Fruit fly (Drosophila melanogaster) Kc167 (cell line): ENCODE measurements around the gene AOX1.

Experiments
- Myc ChIP-seq: fragments of >200 bp; optimal IDR thresholded peaks from 2 replicates; lab custom pipeline; 2017; ENCODE audit warnings: missing external identifiers
- Sin3A ChIP-seq: fragments of >200 bp; optimal IDR thresholded peaks from 2 replicates; lab custom pipeline; 2018; ENCODE audit warnings: missing external identifiers
- h ChIP-seq: fragments of >200 bp; optimal IDR thresholded peaks from 3 replicates; lab custom pipeline; 2018; ENCODE audit warnings: missing external identifiers
- insv ChIP-seq: fragments of >200 bp; optimal IDR thresholded peaks from 3 replicates; lab custom pipeline; 2018; ENCODE audit warnings: missing external identifiers
- psq ChIP-seq: fragments of >200 bp; optimal IDR thresholded peaks from 2 replicates; lab custom pipeline; 2017; ENCODE audit warnings: missing external identifiers
- ttk ChIP-seq: sonication (Bioruptor generic); optimal IDR thresholded peaks from 2 replicates; lab custom pipeline; 2017; ENCODE audit warnings: missing external identifiers

AOX1 gene

DNA sequence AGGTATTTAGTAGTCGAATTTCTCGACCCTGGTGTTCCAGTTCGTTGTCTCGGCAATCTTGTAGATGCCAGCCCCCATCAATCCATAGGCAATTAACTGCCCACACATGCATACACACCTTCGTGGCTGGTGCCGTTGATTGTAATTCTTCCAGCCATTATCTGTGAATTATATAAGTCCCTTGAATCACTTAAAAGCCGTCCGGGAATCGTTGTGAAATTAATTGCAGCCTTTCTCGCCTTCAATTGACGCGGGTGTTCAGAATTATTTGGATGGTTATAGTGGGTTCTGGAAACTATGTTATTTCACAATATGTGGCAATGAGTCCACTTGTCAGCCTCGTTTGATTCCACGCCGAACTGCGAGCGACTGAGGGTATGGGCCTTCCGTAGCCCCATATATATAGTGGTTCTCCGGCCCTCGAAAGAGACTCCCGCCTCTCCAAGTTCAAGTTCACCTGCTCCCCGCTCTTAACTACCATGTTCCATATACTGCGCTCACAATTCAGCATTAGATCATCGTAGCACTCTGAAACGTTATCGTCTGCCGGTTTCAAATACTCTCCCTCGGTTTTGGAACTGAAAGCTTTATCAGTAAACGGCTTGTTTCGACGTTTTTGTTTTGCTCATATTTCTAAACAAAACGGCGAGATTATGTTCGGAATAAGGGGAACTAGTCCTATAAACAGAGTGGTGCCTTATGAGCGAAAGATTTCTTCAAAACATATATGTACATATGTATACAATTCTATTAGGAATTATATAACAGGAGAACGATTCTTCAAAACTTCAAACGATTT lies at the start of gene AOX1:
TSS of gene AOX1 (minus strand) at position 375 of the 799 bp plus-strand sequence.
- TF ChIP-seq Myc (lab: Kevin White, UChicago) (no peak), psq (lab: Kevin White, UChicago) (no peak), h (no peak), Sin3A (lab: Kevin White, UChicago) (no peak)

DNA sequence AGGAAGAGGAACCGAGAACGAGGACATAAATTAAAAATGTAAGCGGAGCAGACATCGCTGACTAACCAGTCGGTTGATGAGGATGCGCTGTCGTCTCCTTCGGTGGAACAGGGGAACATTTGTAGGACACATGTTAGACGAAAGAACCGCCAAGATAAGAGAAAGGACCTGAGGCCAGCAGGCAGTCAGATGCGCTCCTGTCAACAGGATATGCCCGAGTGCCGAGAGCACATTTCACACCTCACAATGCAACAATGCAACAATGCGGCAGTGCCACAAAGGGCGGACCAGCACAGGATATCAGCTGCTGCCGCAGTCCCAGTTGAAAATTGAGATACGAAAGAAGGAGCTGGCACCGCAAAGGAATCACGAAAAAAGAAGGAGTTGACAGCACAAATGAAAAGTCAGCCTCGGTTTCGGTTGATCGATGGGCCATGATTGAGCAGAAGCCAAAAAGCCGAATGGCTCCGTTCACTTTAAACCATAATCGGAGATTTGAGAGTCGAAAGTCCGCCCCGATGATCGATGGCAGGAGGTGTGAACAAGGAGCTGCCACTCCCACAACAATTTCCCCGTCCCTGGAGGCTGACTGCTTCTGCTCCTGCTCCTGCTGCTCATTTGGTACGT lies 47.5 kb upstream of the AOX1 start:
- no peak for TF ChIP-seq ttk (lab: Kevin White, UChicago)
- TF ChIP-seq psq (lab: Kevin White, UChicago) = no peak
- TF ChIP-seq h = no peak
- no peak for TF ChIP-seq Sin3A (lab: Kevin White, UChicago)
- TF ChIP-seq insv (lab: Kevin White, UChicago) = no peak
- no peak for TF ChIP-seq Myc (lab: Kevin White, UChicago)

DNA sequence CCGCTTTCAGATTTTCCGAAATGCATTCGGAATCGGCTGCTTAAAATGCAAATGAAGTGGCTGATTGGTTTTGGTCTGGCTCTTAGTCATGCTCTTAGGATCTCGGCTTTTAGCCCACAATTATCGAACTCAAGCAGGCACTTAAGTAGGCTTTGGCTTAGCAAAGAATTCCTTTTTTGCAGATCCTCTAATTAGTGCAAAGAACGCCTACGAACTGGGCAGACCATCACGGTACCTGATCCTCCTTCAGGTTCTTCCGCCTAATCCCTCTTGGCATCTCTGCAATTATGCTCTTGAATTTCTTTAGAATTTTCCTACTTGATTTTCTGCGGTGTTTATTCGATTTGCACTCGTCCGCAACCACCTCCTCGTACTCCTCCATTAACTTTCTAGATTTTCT lies 46.4 kb upstream of the AOX1 start:
- no peak for TF ChIP-seq h

DNA sequence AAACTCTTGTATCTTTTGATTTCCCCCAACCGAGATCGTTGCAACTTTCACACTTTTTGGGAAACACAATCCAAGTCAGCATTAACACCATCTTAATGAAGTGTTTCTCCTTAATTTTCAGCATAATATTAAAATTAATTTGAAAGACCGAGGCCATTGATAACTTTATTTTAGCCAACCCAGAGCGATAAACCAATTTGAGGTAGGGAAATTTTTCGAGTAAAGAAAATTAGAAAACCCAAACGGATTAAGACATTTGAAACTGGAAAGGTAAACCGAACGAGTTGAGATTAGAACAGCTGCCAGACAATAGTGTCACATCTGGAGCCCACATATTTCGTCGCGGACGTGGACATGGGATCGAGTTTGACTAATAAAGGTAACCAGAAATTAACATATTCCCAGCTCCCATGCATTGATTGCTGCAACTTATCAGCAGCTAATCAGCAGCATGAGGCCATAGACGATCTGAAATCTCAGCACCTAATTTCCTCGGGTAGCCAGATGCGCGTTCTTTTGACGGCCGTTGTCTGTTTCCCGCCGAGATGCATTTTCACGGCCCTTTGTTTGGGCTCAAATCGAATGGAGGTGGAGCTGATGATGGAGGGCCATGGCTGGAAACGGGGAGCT lies 45.5 kb upstream of the AOX1 start:
- no peak for TF ChIP-seq psq (lab: Kevin White, UChicago)
- no peak for TF ChIP-seq h
- no peak for TF ChIP-seq ttk (lab: Kevin White, UChicago)
- no peak for TF ChIP-seq Myc (lab: Kevin White, UChicago)
- TF ChIP-seq insv (lab: Kevin White, UChicago) = no peak
- no peak for TF ChIP-seq Sin3A (lab: Kevin White, UChicago)

DNA sequence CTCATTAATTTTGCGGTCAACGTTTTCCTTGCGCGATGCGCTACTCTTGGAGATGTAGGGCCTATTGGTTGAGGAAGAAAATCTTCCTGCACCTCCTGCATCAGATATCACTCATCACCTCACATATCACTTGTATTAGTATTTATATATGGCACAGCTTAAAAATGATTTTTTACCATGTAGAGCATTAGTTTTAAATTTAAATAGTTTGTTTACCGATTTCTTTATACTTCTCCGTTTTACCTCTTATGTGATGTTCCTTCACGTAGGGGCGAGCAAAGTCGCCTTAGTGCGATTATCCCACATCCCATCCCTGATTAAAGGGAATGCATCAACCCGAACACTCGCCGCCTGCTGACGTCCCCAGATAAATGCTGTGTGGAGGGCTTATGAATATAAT lies 43.6 kb upstream of the AOX1 start:
- no peak for TF ChIP-seq h
- no peak for TF ChIP-seq Myc (lab: Kevin White, UChicago)

DNA sequence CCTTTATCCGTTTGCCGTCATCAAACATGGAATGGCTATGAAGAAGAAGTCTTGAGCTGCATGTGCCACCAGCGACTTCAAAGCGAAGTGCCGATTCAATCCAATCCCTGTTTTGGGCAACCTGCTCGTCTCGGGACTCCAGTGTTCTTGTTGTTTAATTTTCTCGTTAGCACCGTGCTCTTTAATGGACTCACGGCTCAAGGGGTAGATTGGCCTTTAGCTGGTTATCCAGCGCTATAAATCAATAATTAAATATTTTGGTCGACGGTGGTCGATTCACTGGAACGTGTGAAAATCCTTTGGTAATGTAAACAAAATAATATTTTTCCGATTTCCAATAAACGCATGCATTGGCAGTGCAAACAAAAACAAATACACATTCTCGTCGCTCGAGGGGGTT lies 42.6 kb upstream of the AOX1 start:
- no peak for TF ChIP-seq insv (lab: Kevin White, UChicago)
- no peak for TF ChIP-seq psq (lab: Kevin White, UChicago)
- no peak for TF ChIP-seq h
- no peak for TF ChIP-seq ttk (lab: Kevin White, UChicago)
- no peak for TF ChIP-seq Sin3A (lab: Kevin White, UChicago)
- no peak for TF ChIP-seq Myc (lab: Kevin White, UChicago)

DNA sequence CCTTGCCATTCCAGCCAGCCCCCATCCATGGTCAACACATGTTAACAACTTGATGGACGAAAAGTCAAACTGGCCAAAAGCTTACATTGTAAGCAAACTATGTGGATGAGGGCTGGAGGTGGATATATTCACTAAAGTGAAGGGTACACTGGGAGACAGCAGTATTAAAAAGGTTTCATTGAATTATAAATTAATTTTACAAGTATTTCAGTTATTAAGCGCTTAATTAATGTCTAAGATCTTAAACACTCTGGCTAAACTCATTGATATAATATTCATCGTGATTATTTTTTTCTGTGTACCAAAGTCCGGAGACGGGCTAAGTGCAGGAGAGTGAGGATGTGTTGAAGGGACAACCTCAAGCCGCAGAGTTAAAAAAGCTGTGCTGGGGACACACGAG lies 31.5 kb upstream of the AOX1 start:
- TF ChIP-seq insv (lab: Kevin White, UChicago) (no peak), Sin3A (lab: Kevin White, UChicago) (no peak), Myc (lab: Kevin White, UChicago) (no peak), ttk (lab: Kevin White, UChicago) (no peak), h (no peak)

DNA sequence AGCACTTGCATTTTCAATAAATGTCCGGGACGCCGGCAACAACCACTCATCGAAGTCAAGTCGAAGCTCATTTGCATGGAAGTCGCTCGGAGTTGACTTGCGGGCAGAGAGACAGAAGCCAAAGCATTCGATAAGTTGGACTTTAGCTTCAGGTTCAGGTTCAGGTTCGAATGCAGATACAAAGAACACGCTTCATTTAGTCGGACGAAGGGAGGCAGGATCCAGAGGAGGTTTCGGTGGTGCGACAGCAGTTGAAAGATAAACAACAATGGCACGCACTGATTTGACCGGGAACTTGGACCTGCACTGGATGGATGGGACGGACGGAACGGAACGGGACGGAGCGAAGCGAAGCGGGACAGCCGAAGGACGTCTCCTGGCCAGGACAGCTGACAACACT lies 30.8 kb upstream of the AOX1 start:
- TF ChIP-seq Sin3A (lab: Kevin White, UChicago) (no peak), Myc (lab: Kevin White, UChicago) (no peak), psq (lab: Kevin White, UChicago) (no peak), ttk (lab: Kevin White, UChicago) (no peak), insv (lab: Kevin White, UChicago) (no peak), h (no peak)

DNA sequence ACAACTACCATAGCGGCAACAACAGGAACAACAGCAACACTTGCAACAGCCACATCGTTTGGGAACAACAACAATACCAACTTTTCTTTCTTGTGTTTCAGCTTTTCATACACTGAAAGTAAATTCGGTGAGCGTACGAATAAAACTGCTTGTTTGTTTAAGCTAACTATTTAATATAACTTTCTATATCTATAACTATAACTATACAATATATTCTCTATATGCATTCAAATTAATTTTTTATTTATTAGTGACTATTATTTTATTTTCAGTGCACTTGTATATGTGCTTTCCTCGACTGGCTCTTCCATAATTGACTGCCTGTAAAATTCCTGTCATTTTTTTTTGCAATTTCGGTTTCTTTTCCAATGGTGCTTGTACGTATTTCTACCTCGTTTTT lies 29.9 kb upstream of the AOX1 start:
- TF ChIP-seq psq (lab: Kevin White, UChicago) = no peak
- no peak for TF ChIP-seq Sin3A (lab: Kevin White, UChicago)
- no peak for TF ChIP-seq h
- no peak for TF ChIP-seq ttk (lab: Kevin White, UChicago)
- no peak for TF ChIP-seq insv (lab: Kevin White, UChicago)

DNA sequence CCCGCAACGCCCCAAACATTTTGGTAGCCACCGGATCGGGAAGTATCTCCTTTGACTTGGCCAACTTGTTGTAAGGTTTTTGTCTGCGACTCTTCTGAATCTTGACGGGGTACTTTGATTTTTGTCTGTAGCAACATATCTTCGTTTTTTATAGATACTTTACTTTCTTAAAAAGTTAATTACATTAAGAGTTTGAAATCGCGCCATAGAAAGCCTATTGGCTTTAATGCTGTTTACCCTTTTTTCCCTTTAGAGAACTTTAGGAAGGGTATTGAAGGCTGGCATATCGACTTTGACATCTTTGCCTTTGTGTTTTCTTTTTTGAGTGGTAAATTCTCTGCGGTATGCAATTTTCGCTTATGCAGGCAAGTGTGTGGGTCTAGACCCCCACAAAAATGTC lies 29.2 kb upstream of the AOX1 start:
- no peak for TF ChIP-seq ttk (lab: Kevin White, UChicago)
- no peak for TF ChIP-seq Sin3A (lab: Kevin White, UChicago)
- no peak for TF ChIP-seq psq (lab: Kevin White, UChicago)
- no peak for TF ChIP-seq Myc (lab: Kevin White, UChicago)
- TF ChIP-seq h = no peak

DNA sequence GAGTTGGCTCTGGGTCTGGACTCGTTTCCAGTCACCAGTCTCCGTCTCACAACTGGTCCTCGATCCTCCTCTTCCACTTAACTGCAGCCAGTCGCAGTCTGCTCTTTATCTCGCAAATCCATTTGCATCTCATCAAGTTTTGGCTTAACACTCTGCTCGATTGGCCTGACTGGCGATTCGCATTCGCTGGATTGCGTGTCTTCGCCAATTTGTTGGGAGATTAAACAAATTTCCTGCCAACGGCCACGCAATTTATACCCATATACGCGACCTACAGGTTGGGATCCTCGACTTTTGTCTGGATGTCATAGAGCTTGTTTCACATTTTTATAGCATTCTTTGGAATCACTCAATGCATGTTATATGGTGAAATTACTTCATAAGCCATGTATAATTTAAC lies 20.2 kb upstream of the AOX1 start:
- TF ChIP-seq Myc (lab: Kevin White, UChicago) (no peak), h (no peak), Sin3A (lab: Kevin White, UChicago) (no peak), psq (lab: Kevin White, UChicago) (no peak), ttk (lab: Kevin White, UChicago) (no peak), insv (lab: Kevin White, UChicago) (no peak)

DNA sequence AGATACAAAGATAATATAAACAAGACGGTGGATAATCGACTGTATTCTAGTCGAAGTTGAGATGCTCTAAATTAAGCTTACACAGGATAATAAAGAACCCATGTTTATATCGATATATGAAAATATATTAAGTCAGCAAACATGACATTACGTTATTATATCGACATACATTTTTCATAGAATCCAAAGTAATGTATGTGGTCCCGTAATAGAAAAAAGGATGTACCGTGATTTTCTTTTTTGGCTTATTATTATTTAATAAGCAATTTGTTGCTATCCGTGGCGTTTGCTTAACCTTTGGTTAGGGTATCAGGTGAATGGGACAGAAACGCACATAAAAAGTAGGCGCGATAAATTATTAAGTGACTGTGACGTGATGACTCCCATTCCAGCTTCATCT lies 19.4 kb upstream of the AOX1 start:
- TF ChIP-seq insv (lab: Kevin White, UChicago) (no peak), h (no peak), Myc (lab: Kevin White, UChicago) (no peak), psq (lab: Kevin White, UChicago) (no peak), Sin3A (lab: Kevin White, UChicago) (no peak), ttk (lab: Kevin White, UChicago) (no peak)
